Fruit fly (Drosophila melanogaster) S2 (cell line): Measurements from ENCODE around the gene Ilp5.

Experiments
- CG8478 ChIP-seq: fragments of >200 bp; optimal IDR thresholded peaks from 2 replicates; lab custom pipeline; 2018
- CTCF ChIP-seq, 2 experiments: fragments of >200 bp; optimal IDR thresholded peaks; 2 replicates each; lab custom pipeline; 2018

dm6 chr3L:9820248-9820647 is 3.4 kb downstream of the Ilp5 start:
- no peak for TF ChIP-seq CTCF (optimal IDR thresholded peaks at IDR 0.05; lab: Kevin White, UChicago)
- no peak for TF ChIP-seq CG8478 (lab: Kevin White, UChicago)
